Worm (Caenorhabditis elegans): Measurements from ENCODE around the gene sago-1.

DNA sequence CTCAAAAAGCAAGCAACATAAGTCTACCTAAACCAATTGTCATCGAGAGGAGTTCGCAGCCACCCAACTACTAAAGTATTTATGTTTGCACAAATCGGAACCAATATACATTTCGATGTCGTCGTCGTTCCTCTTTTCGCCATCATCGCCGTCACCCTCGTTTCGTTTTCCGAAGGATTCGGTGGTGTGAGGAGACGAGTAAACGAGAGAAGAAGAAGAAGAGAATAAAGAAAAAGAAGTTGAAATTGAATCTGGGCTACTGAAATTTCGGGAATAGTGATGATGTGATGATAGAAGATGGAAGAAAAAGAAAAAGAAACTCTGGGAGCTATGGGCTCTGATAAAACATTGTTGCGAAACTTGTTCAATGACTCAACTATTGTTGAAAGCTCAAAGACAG, 35.0 kb upstream of the sago-1 start:
- TF ChIP-seq dmd-4 (tag; optimal IDR thresholded peaks at IDR 0.05) (no peak), nhr-11 (tag; optimal IDR thresholded peaks at IDR 0.05) (no peak), elt-1 (tag; optimal IDR thresholded peaks at IDR 0.05) (no peak), egl-27 (tag; optimal IDR thresholded peaks at IDR 0.05) (no peak), mab-5 (tag; optimal IDR thresholded peaks at IDR 0.05) (no peak), lin-39 (tag; optimal IDR thresholded peaks at IDR 0.05) (no peak), alr-1 (tag; optimal IDR thresholded peaks at IDR 0.05) (no peak), zag-1 (tag; optimal IDR thresholded peaks at IDR 0.05) (no peak)

Data from whole organism, L2 larva.